Worm (Caenorhabditis elegans) whole organism, L4 larva: ENCODE results near the gene irld-49.

Experiments
- F10B5.3 ChIP-seq: sonication (generic microtip); optimal IDR thresholded peaks from 2 replicates; lab custom pipeline; 2016; ENCODE audit warnings: mild to moderate bottlenecking, missing genetic modification characterization, missing compliant biosample characterization
- R02D3.7 ChIP-seq: fragments of 150-350 bp; sonication (generic microtip); optimal IDR thresholded peaks from 3 replicates; lab custom pipeline; 2014; ENCODE audit warnings: missing biosample characterization, missing genetic modification characterization
- T26A8.4 ChIP-seq: fragments of 200-800 bp; sonication (Bioruptor generic); IDR thresholded peaks from 2 replicates; pipeline ENCODE4 v1.3.6; 2022; ENCODE audit warnings: missing genetic modification characterization, missing compliant biosample characterization
- Y75B8A.6 ChIP-seq: fragments of 200-800 bp; sonication (Bioruptor generic); IDR thresholded peaks from 2 replicates; pipeline ENCODE4 v1.3.6; 2022; ENCODE audit warnings: missing genetic modification reagents, missing genetic modification characterization, missing compliant biosample characterization
- ZK546.5 ChIP-seq, 2 experiments: sonication (generic microtip); optimal IDR thresholded peaks; 2 replicates each; lab custom pipeline; 2017; ENCODE audit warnings: missing biosample characterization in 2 of 2, missing genetic modification characterization in 2 of 2
- aly-2 ChIP-seq: sonication (generic microtip); optimal IDR thresholded peaks from 2 replicates; lab custom pipeline; 2018; ENCODE audit warnings: missing biosample characterization, missing genetic modification characterization
- ama-1 ChIP-seq: fragments of 150-350 bp; optimal IDR thresholded peaks from 2 replicates; lab custom pipeline; 2014; ENCODE audit warnings: inconsistent platforms, mixed read lengths
- ceh-20 ChIP-seq: fragments of 200-800 bp; sonication (Bioruptor generic); IDR thresholded peaks from 2 replicates; pipeline ENCODE4 v1.3.6; 2022; ENCODE audit warnings: missing genetic modification reagents, missing genetic modification characterization, missing compliant biosample characterization
- cey-2 ChIP-seq: sonication (generic microtip); optimal IDR thresholded peaks from 3 replicates; lab custom pipeline; 2017; ENCODE audit warnings: missing genetic modification characterization, mild to moderate bottlenecking, missing compliant biosample characterization, antibody characterized with exemption, borderline replicate concordance; ENCODE audit not compliant: insufficient read depth
- ctbp-1 ChIP-seq: fragments of 200-800 bp; sonication (Bioruptor generic); IDR thresholded peaks from 2 replicates; pipeline ENCODE4 v1.3.6; 2022; ENCODE audit warnings: missing genetic modification reagents, missing genetic modification characterization, missing compliant biosample characterization
- daf-12 ChIP-seq: fragments of 150-350 bp; optimal IDR thresholded peaks from 2 replicates; lab custom pipeline; 2014; ENCODE audit warnings: missing biosample characterization, missing genetic modification reagents, missing genetic modification characterization
- daf-19 ChIP-seq: fragments of 200-800 bp; sonication (Bioruptor generic); conservative IDR thresholded peaks from 2 replicates; pipeline ENCODE4 v1.3.6; 2022; ENCODE audit warnings: missing genetic modification characterization, missing compliant biosample characterization
- daf-8 ChIP-seq: fragments of 200-800 bp; sonication (Bioruptor generic); IDR thresholded peaks from 2 replicates; pipeline ENCODE4 v1.3.6; 2022; ENCODE audit warnings: missing genetic modification characterization, missing compliant biosample characterization
- dmd-9 ChIP-seq: fragments of 200-800 bp; sonication (Bioruptor generic); IDR thresholded peaks from 2 replicates; pipeline ENCODE4 v1.3.6; 2022; ENCODE audit warnings: missing genetic modification reagents, missing genetic modification characterization, missing compliant biosample characterization
- duxl-1 ChIP-seq: sonication (generic microtip); optimal IDR thresholded peaks from 2 replicates; lab custom pipeline; 2016; ENCODE audit warnings: mild to moderate bottlenecking, missing genetic modification characterization, moderate library complexity, missing compliant biosample characterization; ENCODE audit not compliant: poor library complexity
- egl-27 ChIP-seq: sonication (generic microtip); optimal IDR thresholded peaks from 3 replicates; lab custom pipeline; 2017; ENCODE audit warnings: missing biosample characterization, missing genetic modification reagents, missing genetic modification characterization
- gei-8 ChIP-seq: fragments of 200-800 bp; sonication (Bioruptor generic); optimal IDR thresholded peaks from 2 replicates; lab custom pipeline; 2018; ENCODE audit warnings: mild to moderate bottlenecking, missing genetic modification characterization, missing compliant biosample characterization
- hif-1 ChIP-seq, 2 experiments: sonication (generic microtip); optimal IDR thresholded peaks; 2 replicates each; lab custom pipeline; 2016 to 2017; ENCODE audit warnings: missing compliant biosample characterization in 2 of 2, missing genetic modification characterization in 2 of 2, missing genetic modification reagents in 2 of 2, missing genotype in 2 of 2, mild to moderate bottlenecking in 1 of 2
- hlh-11 ChIP-seq: fragments of 200-800 bp; sonication (Bioruptor generic); optimal IDR thresholded peaks from 2 replicates; lab custom pipeline; 2018; ENCODE audit warnings: mild to moderate bottlenecking, missing genetic modification characterization, missing compliant biosample characterization
- jun-1 ChIP-seq: fragments of 150-350 bp; optimal IDR thresholded peaks from 2 replicates; lab custom pipeline; 2014; ENCODE audit warnings: missing biosample characterization, missing genetic modification reagents, missing genetic modification characterization
- lim-7 ChIP-seq: fragments of 200-800 bp; sonication (Bioruptor generic); IDR thresholded peaks from 2 replicates; pipeline ENCODE4 v1.3.6; 2022; ENCODE audit warnings: missing genetic modification characterization, missing compliant biosample characterization
- lin-29 ChIP-seq: fragments of 200-800 bp; sonication (Bioruptor generic); IDR thresholded peaks from 2 replicates; pipeline ENCODE4 v1.3.6; 2022; ENCODE audit warnings: missing genetic modification reagents, missing genetic modification characterization, missing compliant biosample characterization
- lin-38 ChIP-seq: fragments of 200-800 bp; sonication (Bioruptor generic); IDR thresholded peaks from 2 replicates; pipeline ENCODE4 v1.3.6; 2022; ENCODE audit warnings: missing genetic modification reagents, missing genetic modification characterization, missing compliant biosample characterization
- lin-39 ChIP-seq: fragments of 150-350 bp; optimal IDR thresholded peaks from 2 replicates; lab custom pipeline; 2014; ENCODE audit warnings: missing biosample characterization, missing genetic modification reagents, missing genetic modification characterization
- lir-3 ChIP-seq: sonication (generic microtip); optimal IDR thresholded peaks from 2 replicates; lab custom pipeline; 2016; ENCODE audit warnings: mild to moderate bottlenecking, missing genetic modification characterization, missing compliant biosample characterization
- madf-5 ChIP-seq, 2 experiments: fragments of 200-800 bp; sonication (Bioruptor generic); IDR thresholded peaks; 2 replicates each; pipeline ENCODE4 v1.3.6; 2022; ENCODE audit warnings: missing compliant biosample characterization in 2 of 2, missing genetic modification characterization in 2 of 2
- mdt-29 ChIP-seq: fragments of 200-800 bp; sonication (Bioruptor generic); IDR thresholded peaks from 2 replicates; pipeline ENCODE4 v1.3.6; 2022; ENCODE audit warnings: missing genetic modification reagents, missing genetic modification characterization, missing compliant biosample characterization
- mxl-2 ChIP-seq: fragments of 200-800 bp; sonication (Bioruptor generic); conservative IDR thresholded peaks from 2 replicates; pipeline ENCODE4 v1.3.6; 2022; ENCODE audit warnings: missing genetic modification reagents, missing genetic modification characterization, missing compliant biosample characterization
- mxl-3 ChIP-seq: fragments of 200-800 bp; sonication (Bioruptor generic); optimal IDR thresholded peaks from 2 replicates; lab custom pipeline; 2018; ENCODE audit warnings: mild to moderate bottlenecking, missing genetic modification characterization, missing compliant biosample characterization
- nhr-10 ChIP-seq: fragments of 150-350 bp; optimal IDR thresholded peaks from 2 replicates; lab custom pipeline; 2014; ENCODE audit warnings: missing biosample characterization, missing genetic modification characterization
- nhr-111 ChIP-seq: fragments of 200-800 bp; sonication (Bioruptor generic); optimal IDR thresholded peaks from 2 replicates; lab custom pipeline; 2018; ENCODE audit warnings: mild to moderate bottlenecking, missing genetic modification characterization, missing compliant biosample characterization
- nhr-25 ChIP-seq: sonication (generic microtip); optimal IDR thresholded peaks from 2 replicates; lab custom pipeline; 2017; ENCODE audit warnings: missing genetic modification characterization, mild to moderate bottlenecking, missing compliant biosample characterization, antibody characterized with exemption, moderate library complexity, borderline replicate concordance; ENCODE audit not compliant: insufficient read depth
- nhr-28 ChIP-seq: fragments of 150-350 bp; optimal IDR thresholded peaks from 2 replicates; lab custom pipeline; 2014; ENCODE audit warnings: missing biosample characterization, missing genetic modification characterization
- nhr-48 ChIP-seq: sonication (generic microtip); optimal IDR thresholded peaks from 2 replicates; lab custom pipeline; 2016; ENCODE audit warnings: mild to moderate bottlenecking, missing genetic modification characterization, missing compliant biosample characterization
- nhr-6 ChIP-seq: fragments of 150-350 bp; optimal IDR thresholded peaks from 2 replicates; lab custom pipeline; 2014; ENCODE audit warnings: missing biosample characterization, missing genetic modification characterization
- pha-4 ChIP-seq, 2 experiments: fragments of 150-350 bp in 1 of 2; fragments of 200-800 bp in 1 of 2; sonication (Bioruptor generic) in 1 of 2; IDR thresholded peaks in 1 of 2; optimal IDR thresholded peaks in 1 of 2; 2 replicates each; pipeline versions ENCODE4 v1.3.6 to Lab custom; 2014 to 2022; ENCODE audit warnings: missing genetic modification characterization in 2 of 2, missing genetic modification reagents in 2 of 2, missing biosample characterization in 1 of 2, missing compliant biosample characterization in 1 of 2
- sdz-12 ChIP-seq: fragments of 200-800 bp; sonication (Bioruptor generic); optimal IDR thresholded peaks from 2 replicates; lab custom pipeline; 2018; ENCODE audit warnings: mild to moderate bottlenecking, missing genetic modification characterization, missing compliant biosample characterization
- set-16 ChIP-seq: fragments of 200-800 bp; sonication (Bioruptor generic); IDR thresholded peaks from 2 replicates; pipeline ENCODE4 v1.3.6; 2022; ENCODE audit warnings: missing genetic modification reagents, missing genetic modification characterization, missing compliant biosample characterization
- skn-1 ChIP-seq: fragments of 150-350 bp; optimal IDR thresholded peaks from 2 replicates; lab custom pipeline; 2014; ENCODE audit warnings: missing biosample characterization, missing genetic modification characterization
- snpc-4 ChIP-seq: fragments of 150-350 bp; optimal IDR thresholded peaks from 2 replicates; lab custom pipeline; 2014; ENCODE audit warnings: missing biosample characterization, missing genetic modification characterization
- spr-1 ChIP-seq: sonication (generic microtip); optimal IDR thresholded peaks from 2 replicates; lab custom pipeline; 2016; ENCODE audit warnings: mild to moderate bottlenecking, missing genetic modification characterization, missing compliant biosample characterization
- spr-3 ChIP-seq: fragments of 200-800 bp; sonication (Bioruptor generic); optimal IDR thresholded peaks from 2 replicates; lab custom pipeline; 2018; ENCODE audit warnings: mild to moderate bottlenecking, missing genetic modification characterization, missing compliant biosample characterization
- unc-39 ChIP-seq: sonication (generic microtip); optimal IDR thresholded peaks from 2 replicates; lab custom pipeline; 2017; ENCODE audit warnings: missing biosample characterization, missing genetic modification characterization
- unc-62 ChIP-seq, 3 experiments: fragments of 150-350 bp in 1 of 3; sonication (generic microtip); optimal IDR thresholded peaks in 2 of 3; peaks in 1 of 3; 1 replicate in 1 of 3; 2 replicates in 2 of 3; lab custom pipeline; 2014 to 2017; ENCODE audit warnings: missing biosample characterization in 3 of 3, missing genetic modification characterization in 3 of 3, missing genetic modification reagents in 3 of 3, missing genotype in 1 of 3
- vab-7 ChIP-seq: fragments of 200-800 bp; sonication (Bioruptor generic); IDR thresholded peaks from 2 replicates; pipeline ENCODE4 v1.3.6; 2022; ENCODE audit warnings: missing genetic modification reagents, missing genetic modification characterization, missing compliant biosample characterization
- zfp-2 ChIP-seq: sonication (generic microtip); optimal IDR thresholded peaks from 2 replicates; lab custom pipeline; 2016; ENCODE audit warnings: mild to moderate bottlenecking, missing genetic modification characterization, missing compliant biosample characterization
- zfp-3 ChIP-seq: fragments of 200-800 bp; sonication (Bioruptor generic); conservative IDR thresholded peaks from 2 replicates; pipeline ENCODE4 v1.3.6; 2022; ENCODE audit warnings: missing genetic modification reagents, missing genetic modification characterization, missing compliant biosample characterization
- zip-2 ChIP-seq: fragments of 150-350 bp; optimal IDR thresholded peaks from 2 replicates; lab custom pipeline; 2014; ENCODE audit warnings: missing biosample characterization, missing genetic modification characterization
- ztf-11 ChIP-seq: fragments of 150-350 bp; optimal IDR thresholded peaks from 2 replicates; lab custom pipeline; 2014; ENCODE audit warnings: missing biosample characterization, missing genetic modification characterization
- ztf-7 ChIP-seq: fragments of 150-350 bp; optimal IDR thresholded peaks from 2 replicates; lab custom pipeline; 2014; ENCODE audit warnings: missing biosample characterization, missing genetic modification characterization

irld-49 gene

DNA sequence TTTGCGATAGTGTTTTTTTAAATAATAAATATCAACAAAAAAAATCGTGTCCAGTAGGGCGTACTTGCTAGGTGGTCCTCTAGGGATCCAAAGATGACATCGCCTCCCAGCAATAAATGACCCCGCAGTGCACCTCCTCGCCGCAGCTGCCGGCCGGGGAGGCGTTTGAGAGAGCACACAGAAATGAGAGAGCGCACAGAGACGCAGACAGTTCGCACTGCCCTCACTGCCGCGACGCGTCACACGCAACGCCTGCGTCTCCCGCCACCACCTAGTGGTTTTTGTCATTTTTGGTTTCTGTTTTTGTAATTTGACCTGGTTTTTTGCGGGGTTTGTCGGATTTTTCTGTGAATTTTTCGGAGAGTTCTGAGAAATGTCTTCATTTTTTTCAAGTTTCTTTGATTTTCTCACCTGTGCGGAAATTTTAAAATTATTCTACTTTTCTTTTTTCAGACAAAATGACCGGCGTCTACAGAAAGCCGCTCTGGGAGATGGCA is 43.9 kb downstream of the irld-49 start, which contains the start of gene lido-7 (continued):
- TF ChIP-seq daf-8 (GFP tag; lab: Robert Waterston, UW): no peak
- TF ChIP-seq hlh-11 (tag; lab: Kevin White, UChicago): peak; percentile 71
- TF ChIP-seq nhr-28 (tag; lab: Kevin White, UChicago): peak; percentile 17
- TF ChIP-seq zfp-3 (GFP tag; lab: Robert Waterston, UW): no peak
- no peak for TF ChIP-seq ZK546.5 (tag; optimal IDR thresholded peaks at IDR 0.05; lab: Kevin White, UChicago)
- TF ChIP-seq daf-19: no peak
- no peak for TF ChIP-seq R02D3.7 (tag; lab: Kevin White, UChicago)
- TF ChIP-seq sdz-12 (GFP tag; lab: Kevin White, UChicago): no peak
- no peak for TF ChIP-seq gei-8 (GFP tag; lab: Kevin White, UChicago)
- peak; percentile 56 for TF ChIP-seq mxl-3
- TF ChIP-seq skn-1 (tag; lab: Kevin White, UChicago): no peak
- TF ChIP-seq ctbp-1: peak; percentile 27; the same call in 1 of the 2 replicates
- TF ChIP-seq hif-1 (tag; optimal IDR thresholded peaks at IDR 0.05; lab: Kevin White, UChicago): no peak
- TF ChIP-seq jun-1: no peak
- TF ChIP-seq F10B5.3: no peak
- peak; percentile 33; the same call in 1 of the 2 replicates for TF ChIP-seq T26A8.4
- no peak for TF ChIP-seq ztf-7 (tag; lab: Kevin White, UChicago)
- no peak for TF ChIP-seq zfp-2 (tag; lab: Kevin White, UChicago)
- TF ChIP-seq lin-38 (GFP tag; lab: Robert Waterston, UW): peak; percentile 36; the same call in 1 of the 2 replicates
- TF ChIP-seq spr-3 (GFP tag; lab: Kevin White, UChicago): no peak
- TF ChIP-seq duxl-1 (tag; lab: Kevin White, UChicago): peak; percentile 40
- TF ChIP-seq cey-2: no peak
- no peak for TF ChIP-seq ceh-20 (GFP tag; lab: Robert Waterston, UW)
- no peak for TF ChIP-seq lin-29 (GFP tag; lab: Robert Waterston, UW)
- TF ChIP-seq mdt-29: no peak
- TF ChIP-seq ama-1 (lab: Kevin White, UChicago): no peak
- no peak for TF ChIP-seq daf-12 (tag; lab: Kevin White, UChicago)
- TF ChIP-seq nhr-25 (tag; lab: Kevin White, UChicago): no peak
- no peak for TF ChIP-seq lir-3 (tag; lab: Kevin White, UChicago)
- no peak for TF ChIP-seq unc-39 (tag; lab: Kevin White, UChicago)
- TF ChIP-seq set-16 (GFP tag; lab: Robert Waterston, UW): peak; percentile 93
- no peak for TF ChIP-seq egl-27 (tag; lab: Kevin White, UChicago)
- no peak for TF ChIP-seq lin-39
- TF ChIP-seq nhr-48 (tag; lab: Kevin White, UChicago): peak; percentile 52
- no peak for TF ChIP-seq mxl-2 (GFP tag; lab: Robert Waterston, UW)
- no peak for TF ChIP-seq nhr-10 (tag; lab: Kevin White, UChicago)
- TF ChIP-seq pha-4 (GFP tag; IDR thresholded peaks at IDR 0.05; lab: Robert Waterston, UW): no peak
- no peak for TF ChIP-seq pha-4 (tag; optimal IDR thresholded peaks at IDR 0.05; lab: Kevin White, UChicago)
- TF ChIP-seq dmd-9: no peak
- no peak for TF ChIP-seq vab-7 (GFP tag; lab: Robert Waterston, UW)
- no peak for TF ChIP-seq nhr-6 (tag; lab: Kevin White, UChicago)
- no peak for TF ChIP-seq zip-2
- TF ChIP-seq madf-5 (GFP tag; IDR thresholded peaks at IDR 0.05; lab: Robert Waterston, UW): no peak
- TF ChIP-seq Y75B8A.6 (GFP tag; lab: Robert Waterston, UW): no peak
- TF ChIP-seq nhr-111 (GFP tag; lab: Kevin White, UChicago): no peak
- TF ChIP-seq spr-1: no peak
- TF ChIP-seq snpc-4 (tag; lab: Kevin White, UChicago): no peak
- no peak for TF ChIP-seq ztf-11 (tag; lab: Kevin White, UChicago)
- TF ChIP-seq lim-7 (GFP tag; lab: Robert Waterston, UW): no peak
- no peak for TF ChIP-seq aly-2 (tag; lab: Kevin White, UChicago)
- peak in 1 of 2 experiments; percentile 1 for TF ChIP-seq unc-62 (GFP tag; optimal IDR thresholded peaks at IDR 0.05 in 1 of 2; lab: Kevin White, UChicago)
- TF ChIP-seq unc-62 (tag; optimal IDR thresholded peaks at IDR 0.05; lab: Kevin White, UChicago): no peak
